Worm (Caenorhabditis elegans): ENCODE results near the gene cest-3.

cest-3 gene

DNA sequence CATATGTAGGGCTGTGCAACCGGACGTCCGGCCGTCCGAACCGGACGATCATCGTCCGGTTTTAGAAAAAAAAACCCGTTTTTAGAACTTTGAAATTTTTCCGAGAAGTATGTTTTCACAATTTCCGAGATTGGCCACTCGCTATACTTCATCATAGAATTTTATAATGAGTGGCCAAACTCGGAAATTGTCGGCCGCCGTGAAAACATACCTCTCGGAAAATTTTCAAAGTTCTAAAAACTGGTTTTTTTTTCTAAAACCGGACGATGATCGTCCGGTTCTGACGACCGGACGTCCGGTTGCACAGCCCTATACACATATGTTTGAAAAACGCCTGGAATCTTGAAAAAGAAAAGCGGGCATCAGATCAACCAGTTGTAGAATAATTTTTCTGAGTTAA lies 14.3 kb upstream of the cest-3 start:
- TF ChIP-seq skn-1 (tag; optimal IDR thresholded peaks at IDR 0.05) = no peak
- no peak for TF ChIP-seq nhr-67 (tag; optimal IDR thresholded peaks at IDR 0.05)
- no peak for TF ChIP-seq nhr-11 (tag; optimal IDR thresholded peaks at IDR 0.05)
- TF ChIP-seq elt-1 (tag; optimal IDR thresholded peaks at IDR 0.05) = no peak
- no peak for TF ChIP-seq zag-1 (tag; optimal IDR thresholded peaks at IDR 0.05)
- TF ChIP-seq jun-1 (tag; optimal IDR thresholded peaks at IDR 0.05) = no peak
- no peak for TF ChIP-seq ceh-82 (tag; optimal IDR thresholded peaks at IDR 0.05)
- no peak for TF ChIP-seq egl-5 (tag; optimal IDR thresholded peaks at IDR 0.05)
- TF ChIP-seq eor-1 (tag; optimal IDR thresholded peaks at IDR 0.05) = no peak
- TF ChIP-seq ztf-4 (tag; optimal IDR thresholded peaks at IDR 0.05) = no peak
- no peak for TF ChIP-seq mdl-1 (tag; optimal IDR thresholded peaks at IDR 0.05)
- no peak for TF ChIP-seq nhr-28 (tag; optimal IDR thresholded peaks at IDR 0.05)

DNA sequence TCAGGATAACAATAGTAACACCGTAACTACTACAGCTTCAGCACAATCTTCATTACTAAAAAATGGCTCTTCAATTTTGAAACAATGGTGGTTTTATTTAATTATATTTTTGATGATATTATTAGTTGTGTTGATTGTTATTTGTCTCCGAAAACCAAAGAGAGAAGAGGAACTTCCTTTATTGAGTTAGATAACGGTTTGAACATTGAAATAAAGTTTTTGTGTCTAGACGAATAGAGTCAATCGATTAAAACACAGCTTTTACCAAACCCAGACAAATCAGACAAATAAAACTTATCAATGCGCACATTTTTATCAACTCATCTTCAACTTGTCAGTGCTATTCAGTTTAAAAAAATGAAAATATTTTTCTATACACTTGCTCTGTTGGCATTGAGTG lies 11.8 kb upstream of the cest-3 start, which contains the start of gene cest-7:
Gene cest-7 (plus strand): TSS at position 301 of the 400 bp plus-strand sequence.
- no peak for TF ChIP-seq ama-1 (optimal IDR thresholded peaks at IDR 0.05)
- TF ChIP-seq ztf-4 (tag; optimal IDR thresholded peaks at IDR 0.05) = no peak

DNA sequence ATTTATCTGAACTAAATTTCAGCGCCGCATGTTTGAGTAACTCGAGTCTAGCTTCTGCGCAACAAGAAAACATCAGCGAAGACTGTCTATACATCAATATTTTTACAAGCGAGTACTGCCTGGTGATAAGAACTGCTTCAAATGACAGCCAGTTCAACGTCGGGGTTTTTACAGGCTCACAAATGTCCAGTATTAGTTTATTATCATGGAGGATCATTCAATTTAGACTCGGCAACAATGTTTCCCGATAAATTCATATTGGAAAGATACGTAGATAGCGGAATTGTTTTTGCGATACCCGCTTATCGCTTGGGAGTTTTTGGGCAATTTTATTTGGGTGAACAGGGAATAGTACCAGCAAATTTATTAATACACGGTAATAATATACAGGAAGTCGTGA lies 11.1 kb upstream of the cest-3 start:
- TF ChIP-seq pqm-1 (tag; optimal IDR thresholded peaks at IDR 0.05) = peak; percentile 5
- peak; percentile 74 for TF ChIP-seq elt-2 (tag; optimal IDR thresholded peaks at IDR 0.05)
- TF ChIP-seq ceh-9 (tag; optimal IDR thresholded peaks at IDR 0.05) = no peak
- no peak for TF ChIP-seq fkh-10 (GFP tag; optimal IDR thresholded peaks at IDR 0.05)

DNA sequence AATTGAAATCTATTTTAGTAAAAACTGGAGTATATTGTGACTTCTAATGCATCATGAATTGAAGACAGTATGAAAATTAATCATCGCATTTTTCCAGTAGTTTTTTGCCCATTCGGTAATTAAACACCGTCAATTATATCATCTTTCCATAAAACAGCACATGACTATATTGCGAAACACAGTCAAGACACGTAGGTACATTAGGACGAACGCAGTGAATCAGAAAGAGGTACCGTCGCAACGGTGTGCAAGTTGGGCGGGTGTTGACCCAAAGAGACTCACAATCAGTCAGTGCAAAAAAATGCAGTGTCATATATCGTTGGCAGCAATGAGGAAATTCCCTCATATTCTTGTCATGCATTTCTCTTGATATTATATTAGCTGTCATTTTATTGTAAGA lies 7.0 kb upstream of the cest-3 start:
- TF ChIP-seq nhr-23 (tag; optimal IDR thresholded peaks at IDR 0.05) (no peak), snpc-4 (tag; optimal IDR thresholded peaks at IDR 0.05) (no peak), nhr-77 (tag; optimal IDR thresholded peaks at IDR 0.05) (no peak), ceh-28 (tag; optimal IDR thresholded peaks at IDR 0.05) (no peak), zag-1 (tag; optimal IDR thresholded peaks at IDR 0.05) (no peak), ztf-4 (tag; optimal IDR thresholded peaks at IDR 0.05) (no peak), mml-1 (tag; optimal IDR thresholded peaks at IDR 0.05) (no peak), elt-3 (tag; optimal IDR thresholded peaks at IDR 0.05) (no peak), elt-2 (tag; optimal IDR thresholded peaks at IDR 0.05) (peak; percentile 33), pha-4 (tag; optimal IDR thresholded peaks at IDR 0.05) (peak; percentile 37), pqm-1 (tag; optimal IDR thresholded peaks at IDR 0.05) (peak; percentile 41), ama-1 (optimal IDR thresholded peaks at IDR 0.05) (no peak), lin-15B (tag; optimal IDR thresholded peaks at IDR 0.05) (no peak), ZK546.5 (tag; optimal IDR thresholded peaks at IDR 0.05) (no peak), nhr-76 (tag; optimal IDR thresholded peaks at IDR 0.05) (no peak), ceh-16 (tag; optimal IDR thresholded peaks at IDR 0.05) (no peak), nhr-67 (tag; optimal IDR thresholded peaks at IDR 0.05) (no peak), ceh-82 (tag; optimal IDR thresholded peaks at IDR 0.05) (no peak)

DNA sequence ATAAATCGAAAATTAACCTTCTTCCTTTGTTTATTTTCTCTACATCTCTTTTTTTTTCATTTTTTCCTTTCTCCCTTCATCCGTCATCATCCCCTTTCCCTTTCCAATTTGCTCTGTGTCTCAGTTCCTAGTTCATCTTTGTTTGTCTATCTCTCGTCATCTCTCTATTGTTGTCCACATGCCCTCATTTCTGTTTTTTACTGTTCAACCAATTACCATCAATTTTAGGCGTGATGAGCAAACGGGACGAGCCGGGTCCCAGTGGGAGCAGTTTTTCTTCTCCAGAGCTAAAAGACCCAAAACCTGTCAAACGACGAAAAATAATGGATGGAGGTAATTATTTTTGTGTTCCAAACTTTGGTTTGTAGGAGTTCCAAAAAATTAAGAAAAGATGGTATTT lies 6.1 kb upstream of the cest-3 start, which contains the start of gene C23H4.6:
Gene C23H4.6 (plus strand): TSS at position 219 of the 400 bp plus-strand sequence.
- no peak for TF ChIP-seq zag-1 (tag; optimal IDR thresholded peaks at IDR 0.05)
- no peak for TF ChIP-seq unc-62 (GFP tag; optimal IDR thresholded peaks at IDR 0.05)
- TF ChIP-seq fkh-10 (GFP tag; optimal IDR thresholded peaks at IDR 0.05) = no peak

DNA sequence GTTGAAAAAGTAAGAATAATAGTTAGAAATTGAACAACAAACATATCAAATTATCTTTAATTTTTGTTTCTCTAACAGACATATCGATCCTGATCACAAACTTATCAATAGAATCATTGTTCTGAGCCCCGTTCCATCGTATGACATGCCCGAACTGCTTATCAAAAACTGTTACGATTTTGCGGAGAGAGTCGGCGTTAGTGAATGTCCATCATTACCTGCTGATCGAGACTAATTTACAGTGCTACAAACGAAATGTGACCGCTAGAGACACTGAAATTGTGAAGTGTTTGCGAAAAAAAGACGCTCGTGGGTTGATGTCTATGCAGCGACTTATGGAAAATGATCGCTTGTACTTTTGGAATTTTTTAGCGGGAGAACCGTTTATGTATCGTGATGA lies 1.5 kb downstream of the cest-3 start:
- TF ChIP-seq lin-39 (tag; optimal IDR thresholded peaks at IDR 0.05) = no peak
- TF ChIP-seq fos-1 (tag; optimal IDR thresholded peaks at IDR 0.05) = no peak
- peak; percentile 39 for TF ChIP-seq elt-2 (tag; optimal IDR thresholded peaks at IDR 0.05)

DNA sequence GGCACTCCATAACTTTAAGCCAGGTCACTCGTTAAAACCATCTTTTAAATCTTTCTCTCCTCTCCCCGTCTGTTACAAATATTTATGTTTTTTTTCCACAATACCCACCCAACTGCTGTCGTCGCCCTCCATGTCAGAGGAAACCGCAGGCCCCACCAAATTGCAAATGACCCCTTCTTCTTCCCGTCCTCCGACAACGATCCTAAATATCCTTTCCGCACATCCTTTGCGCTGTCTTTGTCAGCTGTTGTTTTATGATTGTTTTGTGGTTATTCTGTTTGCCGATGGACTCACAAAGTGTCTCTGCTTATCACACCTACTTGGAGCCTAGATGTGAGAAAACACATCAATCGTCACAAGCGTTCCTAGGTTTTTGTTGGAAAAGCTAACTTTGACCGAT lies 6.7 kb downstream of the cest-3 start:
- no peak for TF ChIP-seq lin-39 (tag; optimal IDR thresholded peaks at IDR 0.05)
- TF ChIP-seq ceh-82 (tag; optimal IDR thresholded peaks at IDR 0.05) = no peak
- TF ChIP-seq daf-12 (tag; optimal IDR thresholded peaks at IDR 0.05) = no peak
- TF ChIP-seq fkh-2 (tag; optimal IDR thresholded peaks at IDR 0.05) = no peak
- no peak for TF ChIP-seq ZK546.5 (tag; optimal IDR thresholded peaks at IDR 0.05)
- no peak for TF ChIP-seq unc-62 (GFP tag; optimal IDR thresholded peaks at IDR 0.05)
- TF ChIP-seq nhr-67 (tag; optimal IDR thresholded peaks at IDR 0.05) = no peak
- TF ChIP-seq elt-2 (tag; optimal IDR thresholded peaks at IDR 0.05) = no peak
